Worm (Caenorhabditis elegans): ENCODE results near the gene C35A5.8.

DNA sequence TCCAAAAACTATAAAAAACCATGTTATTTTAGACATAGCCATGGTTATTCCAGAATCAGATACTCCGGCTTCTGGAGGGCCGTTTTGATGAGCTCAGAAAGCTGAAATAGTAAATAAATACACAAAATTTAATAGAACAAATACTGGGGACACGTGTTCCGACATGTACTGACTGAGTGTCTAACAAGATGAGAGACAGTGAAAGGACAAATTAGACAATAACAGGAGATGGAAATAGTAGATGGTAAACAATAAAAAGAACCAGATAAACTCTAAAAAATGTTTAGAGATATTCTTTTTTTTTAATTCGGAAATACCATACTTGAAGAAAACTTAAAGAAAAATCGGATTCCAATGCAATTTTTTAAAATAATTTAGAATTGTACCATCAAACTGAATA, 41.1 kb downstream of the C35A5.8 start, which contains the start of gene Y32F6B.1:
- no peak for TF ChIP-seq him-1 (tag; optimal IDR thresholded peaks at IDR 0.05)
- no peak for TF ChIP-seq dao-5 (tag; optimal IDR thresholded peaks at IDR 0.05)
- no peak for TF ChIP-seq W03F9.2 (tag; optimal IDR thresholded peaks at IDR 0.05)
